ENCODE assay signal across 7 worm cellular contexts in the genomic region with DNA sequence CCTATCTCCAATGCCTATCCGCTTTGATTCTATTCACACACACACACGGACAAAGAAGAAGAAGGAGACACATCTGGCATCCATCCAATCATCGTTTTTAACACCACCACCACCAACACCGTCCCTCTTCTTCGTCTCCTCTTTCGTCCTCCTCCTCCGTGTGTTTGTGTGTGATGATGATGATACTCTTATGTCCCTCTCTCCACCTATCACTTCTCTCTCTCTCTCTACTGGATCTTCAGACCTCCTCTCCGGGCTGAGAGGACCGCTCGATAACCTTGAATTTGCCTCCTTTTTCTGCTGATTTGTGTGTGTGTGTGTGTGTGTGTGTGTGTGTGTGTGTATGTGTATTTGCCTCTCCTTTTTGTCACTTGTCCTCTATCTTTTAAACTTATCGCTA.
A peak's percentile ranks its signal among the peaks of the same experiment; 100 is the strongest.
TF ChIP-seq lines count a peak whose summit lies in the region.

No protein-coding gene starts in this region.

TF ChIP-seq in whole organism, L1 larva, 84 proteins besides CTCF, POLR2A, EP300 and RAD21 (continues in another document):
- TF ChIP-seq nhr-47 (tag; optimal IDR thresholded peaks at IDR 0.05; lab: Kevin White, UChicago): no peak
- TF ChIP-seq sup-37 (GFP tag; optimal IDR thresholded peaks at IDR 0.05; lab: Kevin White, UChicago): no peak
- peak in 1 of 2 experiments; percentile 27 for TF ChIP-seq lsy-2 (tag; optimal IDR thresholded peaks at IDR 0.05; lab: Kevin White, UChicago)
- no peak for TF ChIP-seq hpl-2 (GFP tag; optimal IDR thresholded peaks at IDR 0.05; lab: Kevin White, UChicago)
- TF ChIP-seq egl-13 (tag; optimal IDR thresholded peaks at IDR 0.05; lab: Kevin White, UChicago): no peak
- TF ChIP-seq fkh-8 (tag; optimal IDR thresholded peaks at IDR 0.05; lab: Kevin White, UChicago): no peak
- no peak for TF ChIP-seq C04F5.9 (tag; optimal IDR thresholded peaks at IDR 0.05; lab: Kevin White, UChicago)
- no peak for TF ChIP-seq tlp-1 (tag; optimal IDR thresholded peaks at IDR 0.05; lab: Kevin White, UChicago)
- no peak for TF ChIP-seq ces-1 (GFP tag; optimal IDR thresholded peaks at IDR 0.05; lab: Kevin White, UChicago)
- TF ChIP-seq jun-1 (tag; optimal IDR thresholded peaks at IDR 0.05; lab: Kevin White, UChicago): no peak
- no peak for TF ChIP-seq hlh-4 (tag; optimal IDR thresholded peaks at IDR 0.05; lab: Kevin White, UChicago)
- TF ChIP-seq egl-27 (tag; optimal IDR thresholded peaks at IDR 0.05; lab: Kevin White, UChicago): no peak
- peak in 1 of 2 experiments; percentile 15 for TF ChIP-seq lin-35 (GFP tag; optimal IDR thresholded peaks at IDR 0.05; lab: Kevin White, UChicago)

TF ChIP-seq in whole organism, L2 larva, 48 proteins besides CTCF, POLR2A, EP300 and RAD21:
- peak; percentile 28 for TF ChIP-seq nhr-129 (tag; optimal IDR thresholded peaks at IDR 0.05; lab: Kevin White, UChicago)
- peak; percentile 10 for TF ChIP-seq nhr-25 (tag; optimal IDR thresholded peaks at IDR 0.05; lab: Kevin White, UChicago)
- TF ChIP-seq ZK546.5 (tag; optimal IDR thresholded peaks at IDR 0.05; lab: Kevin White, UChicago): no peak
- TF ChIP-seq lsy-2 (tag; optimal IDR thresholded peaks at IDR 0.05; lab: Kevin White, UChicago): no peak
- no peak for TF ChIP-seq zag-1 (tag; optimal IDR thresholded peaks at IDR 0.05; lab: Kevin White, UChicago)
- no peak for TF ChIP-seq nhr-12 (tag; optimal IDR thresholded peaks at IDR 0.05; lab: Kevin White, UChicago)
- no peak for TF ChIP-seq mab-5 (tag; optimal IDR thresholded peaks at IDR 0.05; lab: Kevin White, UChicago)
- no peak for TF ChIP-seq lin-11 (tag; optimal IDR thresholded peaks at IDR 0.05; lab: Kevin White, UChicago)
- TF ChIP-seq C34F6.9 (tag; optimal IDR thresholded peaks at IDR 0.05; lab: Kevin White, UChicago): no peak
- TF ChIP-seq mbf-1 (tag; optimal IDR thresholded peaks at IDR 0.05; lab: Kevin White, UChicago): no peak
- no peak for TF ChIP-seq blmp-1 (tag; optimal IDR thresholded peaks at IDR 0.05; lab: Kevin White, UChicago; ENCODE audit: insufficient read depth)
- TF ChIP-seq unc-55 (GFP tag; optimal IDR thresholded peaks at IDR 0.05; lab: Kevin White, UChicago): no peak
- TF ChIP-seq nhr-6 (tag; optimal IDR thresholded peaks at IDR 0.05; lab: Kevin White, UChicago): no peak

TF ChIP-seq in whole organism, L3 larva, 47 proteins besides CTCF, POLR2A, EP300 and RAD21:
- TF ChIP-seq nfya-1 (tag; optimal IDR thresholded peaks at IDR 0.05; lab: Kevin White, UChicago; ENCODE audit: insufficient read depth) (peak; percentile 54), fkh-2 (tag; optimal IDR thresholded peaks at IDR 0.05; lab: Kevin White, UChicago) (no peak)

TF ChIP-seq in whole organism, early embryonic, 17 proteins besides CTCF, POLR2A, EP300 and RAD21:
- TF ChIP-seq hmg-4 (GFP tag; optimal IDR thresholded peaks at IDR 0.05; lab: Kevin White, UChicago) (peak; percentile 40), tbx-37 (GFP tag; conservative IDR thresholded peaks at IDR 0.05; lab: Robert Waterston, UW) (no peak)

TF ChIP-seq in whole organism, late embryonic, 69 proteins besides CTCF, POLR2A, EP300 and RAD21 (continues in another document):
- TF ChIP-seq sdc-2 (tag; optimal IDR thresholded peaks at IDR 0.05; lab: Kevin White, UChicago) (no peak), pax-1 (tag; optimal IDR thresholded peaks at IDR 0.05; lab: Kevin White, UChicago) (no peak), che-1 (tag; optimal IDR thresholded peaks at IDR 0.05; lab: Kevin White, UChicago) (peak; percentile 15), unc-86 (tag; optimal IDR thresholded peaks at IDR 0.05; lab: Kevin White, UChicago) (no peak), ets-4 (tag; optimal IDR thresholded peaks at IDR 0.05; lab: Kevin White, UChicago) (no peak), npax-4 (tag; optimal IDR thresholded peaks at IDR 0.05; lab: Kevin White, UChicago) (no peak), nhr-11 (tag; optimal IDR thresholded peaks at IDR 0.05; lab: Kevin White, UChicago) (no peak), ceh-9 (tag; optimal IDR thresholded peaks at IDR 0.05; lab: Kevin White, UChicago) (no peak), eyg-1 (tag; optimal IDR thresholded peaks at IDR 0.05; lab: Kevin White, UChicago) (no peak), unc-55 (GFP tag; optimal IDR thresholded peaks at IDR 0.05; lab: Kevin White, UChicago) (no peak), ceh-34 (tag; optimal IDR thresholded peaks at IDR 0.05; lab: Kevin White, UChicago) (no peak), nfya-1 (tag; optimal IDR thresholded peaks at IDR 0.05; lab: Kevin White, UChicago) (peak; percentile 76), ceh-24 (tag; optimal IDR thresholded peaks at IDR 0.05; lab: Kevin White, UChicago) (no peak), hlh-8 (tag; optimal IDR thresholded peaks at IDR 0.05; lab: Kevin White, UChicago) (peak; percentile 45), hlh-30 (tag; optimal IDR thresholded peaks at IDR 0.05; lab: Kevin White, UChicago; ENCODE audit: insufficient read depth) (no peak), ref-2 (tag; optimal IDR thresholded peaks at IDR 0.05; lab: Kevin White, UChicago) (peak; percentile 60), nhr-232 (tag; optimal IDR thresholded peaks at IDR 0.05; lab: Kevin White, UChicago) (no peak), ceh-30 (tag; optimal IDR thresholded peaks at IDR 0.05; lab: Kevin White, UChicago) (no peak), F13H6.1 (tag; optimal IDR thresholded peaks at IDR 0.05; lab: Kevin White, UChicago) (no peak), elt-4 (tag; optimal IDR thresholded peaks at IDR 0.05; lab: Kevin White, UChicago) (no peak), dmd-4 (tag; optimal IDR thresholded peaks at IDR 0.05; lab: Kevin White, UChicago; ENCODE audit: borderline replicate concordance) (no peak)

TF ChIP-seq in whole organism, mixed stage, embryonic, 35 proteins besides CTCF, POLR2A, EP300 and RAD21:
- TF ChIP-seq cnd-1 (tag; optimal IDR thresholded peaks at IDR 0.05; lab: Kevin White, UChicago) (peak; percentile 51), ztf-11 (tag; optimal IDR thresholded peaks at IDR 0.05; lab: Kevin White, UChicago) (no peak)
TF ChIP-seq in whole organism, mixed stage, embryonic: peak in this region for 1.

TF ChIP-seq in whole organism, young adult, 124 proteins besides CTCF, POLR2A, EP300 and RAD21:
- TF ChIP-seq rpc-1 (optimal IDR thresholded peaks at IDR 0.05; lab: Kevin White, UChicago): no peak
- TF ChIP-seq rpc-1 (tag; optimal IDR thresholded peaks at IDR 0.05; lab: Kevin White, UChicago): no peak
- TF ChIP-seq egrh-3 (GFP tag; IDR thresholded peaks at IDR 0.05; lab: Robert Waterston, UW): peak; percentile 12; the same call in 1 of the 2 replicates

Comparison
In these comparisons a context has a peak if more than half of its experiments do, and no peak if none do; other contexts are left out.
1. Of the 8 proteins assayed by ChIP-seq in both whole organism, young adult and whole organism, L1 larva: peak only in whole organism, young adult: none; only in whole organism, L1 larva: nhr-90; in both: none; in neither: 6; mixed calls (peak in some experiments, not most) for 1.